Worm (Caenorhabditis elegans) whole organism, mixed stage, embryonic: ENCODE results near the gene T10F2.5.

Source experiments
- M03D4.4 ChIP-seq: sonication (generic microtip); optimal IDR thresholded peaks from 2 replicates; lab custom pipeline; 2017; ENCODE audit warnings: mild to moderate bottlenecking, missing genetic modification characterization, missing compliant biosample characterization
- bed-3 ChIP-seq: fragments of 200-800 bp; sonication (Bioruptor generic); optimal IDR thresholded peaks from 3 replicates; lab custom pipeline; 2018; ENCODE audit warnings: mild to moderate bottlenecking, missing genetic modification characterization, moderate library complexity, missing compliant biosample characterization
- blmp-1 ChIP-seq: fragments of 150-350 bp; optimal IDR thresholded peaks from 2 replicates; lab custom pipeline; 2014; ENCODE audit warnings: missing biosample characterization, missing genetic modification characterization
- ceh-39 ChIP-seq: fragments of 150-350 bp; optimal IDR thresholded peaks from 2 replicates; lab custom pipeline; 2014; ENCODE audit warnings: missing biosample characterization, missing genetic modification characterization
- ceh-83 ChIP-seq: fragments of 200-800 bp; sonication (Bioruptor generic); optimal IDR thresholded peaks from 2 replicates; lab custom pipeline; 2018; ENCODE audit warnings: mild to moderate bottlenecking, missing genetic modification characterization, missing compliant biosample characterization
- ces-1 ChIP-seq: fragments of 150-350 bp; optimal IDR thresholded peaks from 2 replicates; lab custom pipeline; 2014; ENCODE audit warnings: missing biosample characterization, missing genetic modification reagents, missing genetic modification characterization
- cnd-1 ChIP-seq: fragments of 200-800 bp; sonication (Bioruptor generic); optimal IDR thresholded peaks from 2 replicates; lab custom pipeline; 2018; ENCODE audit warnings: mild to moderate bottlenecking, missing genetic modification characterization, missing compliant biosample characterization
- drap-1 ChIP-seq: fragments of 200-800 bp; sonication (Bioruptor generic); optimal IDR thresholded peaks from 3 replicates; lab custom pipeline; 2018; ENCODE audit warnings: mild to moderate bottlenecking, missing genetic modification characterization, missing compliant biosample characterization
- elt-1 ChIP-seq: sonication (generic microtip); optimal IDR thresholded peaks from 2 replicates; lab custom pipeline; 2017; ENCODE audit warnings: missing genetic modification characterization, mild to moderate bottlenecking, missing compliant biosample characterization, antibody characterized with exemption, moderate library complexity, borderline replicate concordance; ENCODE audit not compliant: insufficient read depth
- elt-3 ChIP-seq: fragments of 150-350 bp; optimal IDR thresholded peaks from 2 replicates; lab custom pipeline; 2014; ENCODE audit warnings: missing biosample characterization, missing genetic modification characterization
- flh-1 ChIP-seq: fragments of 200-800 bp; sonication (Bioruptor generic); optimal IDR thresholded peaks from 2 replicates; lab custom pipeline; 2018; ENCODE audit warnings: mild to moderate bottlenecking, missing genetic modification characterization, moderate library complexity, missing compliant biosample characterization
- ham-2 ChIP-seq: fragments of 200-800 bp; sonication (Bioruptor generic); optimal IDR thresholded peaks from 2 replicates; lab custom pipeline; 2018; ENCODE audit warnings: mild to moderate bottlenecking, missing genetic modification characterization, missing compliant biosample characterization
- hlh-1 ChIP-seq: fragments of 150-350 bp; optimal IDR thresholded peaks from 2 replicates; lab custom pipeline; 2014; ENCODE audit warnings: missing biosample characterization, missing genetic modification reagents, missing genetic modification characterization
- lin-13 ChIP-seq: fragments of 150-350 bp; optimal IDR thresholded peaks from 2 replicates; lab custom pipeline; 2014; ENCODE audit warnings: missing biosample characterization, missing genetic modification characterization
- lin-32 ChIP-seq: fragments of 200-800 bp; sonication (Bioruptor generic); optimal IDR thresholded peaks from 2 replicates; lab custom pipeline; 2018; ENCODE audit warnings: mild to moderate bottlenecking, missing genetic modification characterization, missing compliant biosample characterization
- lsy-2 ChIP-seq: fragments of 150-350 bp; optimal IDR thresholded peaks from 2 replicates; lab custom pipeline; 2014; ENCODE audit warnings: missing biosample characterization, missing genetic modification characterization
- mab-5 ChIP-seq: fragments of 150-350 bp; optimal IDR thresholded peaks from 2 replicates; lab custom pipeline; 2014; ENCODE audit warnings: missing biosample characterization, missing genetic modification characterization
- mep-1 ChIP-seq: fragments of 150-350 bp; optimal IDR thresholded peaks from 2 replicates; lab custom pipeline; 2017; ENCODE audit warnings: missing biosample characterization, missing genetic modification reagents, missing genetic modification characterization, inconsistent platforms
- mls-2 ChIP-seq: sonication (generic microtip); optimal IDR thresholded peaks from 2 replicates; lab custom pipeline; 2016; ENCODE audit warnings: mild to moderate bottlenecking, missing genetic modification characterization, moderate library complexity, missing compliant biosample characterization
- nhr-12 ChIP-seq: fragments of 150-350 bp; optimal IDR thresholded peaks from 2 replicates; lab custom pipeline; 2014; ENCODE audit warnings: missing biosample characterization, missing genetic modification characterization
- nhr-2 ChIP-seq: fragments of 150-350 bp; optimal IDR thresholded peaks from 2 replicates; lab custom pipeline; 2014; ENCODE audit warnings: missing biosample characterization, missing genetic modification characterization
- nhr-237 ChIP-seq: fragments of 150-350 bp; optimal IDR thresholded peaks from 2 replicates; lab custom pipeline; 2014; ENCODE audit warnings: missing biosample characterization, missing genetic modification characterization
- nhr-28 ChIP-seq: fragments of 150-350 bp; optimal IDR thresholded peaks from 2 replicates; lab custom pipeline; 2014; ENCODE audit warnings: missing biosample characterization, missing genetic modification characterization
- nhr-76 ChIP-seq: sonication (generic microtip); optimal IDR thresholded peaks from 2 replicates; lab custom pipeline; 2017; ENCODE audit warnings: missing biosample characterization, missing genetic modification characterization
- sem-2 ChIP-seq: fragments of 200-800 bp; sonication (Bioruptor generic); optimal IDR thresholded peaks from 2 replicates; lab custom pipeline; 2018; ENCODE audit warnings: mild to moderate bottlenecking, missing genetic modification characterization, missing compliant biosample characterization
- snpc-4 ChIP-seq: fragments of 150-350 bp; optimal IDR thresholded peaks from 2 replicates; lab custom pipeline; 2014; ENCODE audit warnings: missing biosample characterization, missing genetic modification characterization
- sptf-1 ChIP-seq: sonication (generic microtip); optimal IDR thresholded peaks from 2 replicates; lab custom pipeline; 2017; ENCODE audit warnings: mild to moderate bottlenecking, missing genetic modification characterization, moderate library complexity, missing compliant biosample characterization
- unc-120 ChIP-seq: sonication (generic microtip); optimal IDR thresholded peaks from 2 replicates; lab custom pipeline; 2017; ENCODE audit warnings: missing genetic modification characterization, missing compliant biosample characterization; ENCODE audit not compliant: poor library complexity, severe bottlenecking
- unc-39 ChIP-seq: fragments of 150-350 bp; optimal IDR thresholded peaks from 2 replicates; lab custom pipeline; 2014; ENCODE audit warnings: missing biosample characterization, missing genetic modification characterization
- unc-62 ChIP-seq: fragments of 150-350 bp; optimal IDR thresholded peaks from 2 replicates; lab custom pipeline; 2014; ENCODE audit warnings: missing biosample characterization, missing genetic modification reagents, missing genetic modification characterization
- zip-8 ChIP-seq: fragments of 150-350 bp; optimal IDR thresholded peaks from 2 replicates; lab custom pipeline; 2014; ENCODE audit warnings: missing biosample characterization, missing genetic modification characterization
- ztf-11 ChIP-seq: fragments of 150-350 bp; optimal IDR thresholded peaks from 2 replicates; lab custom pipeline; 2014; ENCODE audit warnings: missing biosample characterization, missing genetic modification characterization

T10F2.5 gene

ce11 chrIII:5124385-5124784, 35.0 kb downstream of the T10F2.5 start:
- no peak for TF ChIP-seq cnd-1 (tag; lab: Kevin White, UChicago)
- TF ChIP-seq ces-1 (GFP tag; lab: Kevin White, UChicago), result no peak
- no peak for TF ChIP-seq flh-1
- TF ChIP-seq elt-3 (tag; lab: Kevin White, UChicago), result no peak
- TF ChIP-seq nhr-76, result no peak
- TF ChIP-seq unc-120 (tag; lab: Kevin White, UChicago), result no peak
- no peak for TF ChIP-seq nhr-237
- no peak for TF ChIP-seq zip-8
- TF ChIP-seq nhr-2 (tag; lab: Kevin White, UChicago), result peak; percentile 33
- no peak for TF ChIP-seq bed-3 (GFP tag; lab: Kevin White, UChicago)
- peak; percentile 68 for TF ChIP-seq elt-1
- no peak for TF ChIP-seq ztf-11 (tag; lab: Kevin White, UChicago)
- TF ChIP-seq blmp-1 (tag; lab: Kevin White, UChicago), result no peak
- TF ChIP-seq ceh-39 (tag; lab: Kevin White, UChicago), result no peak
- TF ChIP-seq mls-2 (tag; lab: Kevin White, UChicago), result no peak
- TF ChIP-seq unc-62 (GFP tag; lab: Kevin White, UChicago), result peak; percentile 42
- TF ChIP-seq sem-2 (GFP tag; lab: Kevin White, UChicago), result no peak
- TF ChIP-seq, all 35 proteins: peak for 3

- TF ChIP-seq lin-32 (GFP tag; lab: Kevin White, UChicago) (peak; percentile 84), mep-1 (tag; lab: Kevin White, UChicago) (no peak), nhr-2 (tag; lab: Kevin White, UChicago) (peak; percentile 24)
- TF ChIP-seq, all 35 proteins: peak for 2
Observed at ce11 chrIII:5120593-5120992, 38.8 kb downstream of the T10F2.5 start.

ce11 chrIII:5119063-5119462, 40.3 kb downstream of the T10F2.5 start:
- TF ChIP-seq nhr-28, result no peak
- no peak for TF ChIP-seq flh-1
- no peak for TF ChIP-seq M03D4.4 (tag; lab: Kevin White, UChicago)
- no peak for TF ChIP-seq ceh-39 (tag; lab: Kevin White, UChicago)
- TF ChIP-seq ztf-11 (tag; lab: Kevin White, UChicago), result no peak
- no peak for TF ChIP-seq blmp-1 (tag; lab: Kevin White, UChicago)
- TF ChIP-seq zip-8, result no peak
- TF ChIP-seq drap-1 (GFP tag; lab: Kevin White, UChicago), result no peak
- no peak for TF ChIP-seq unc-39 (tag; lab: Kevin White, UChicago)
- TF ChIP-seq nhr-76, result no peak
- no peak for TF ChIP-seq lin-13 (tag; lab: Kevin White, UChicago)
- TF ChIP-seq nhr-12 (tag; lab: Kevin White, UChicago), result no peak
- no peak for TF ChIP-seq snpc-4 (tag; lab: Kevin White, UChicago)
- TF ChIP-seq ham-2 (GFP tag; lab: Kevin White, UChicago), result no peak
- no peak for TF ChIP-seq lin-32 (GFP tag; lab: Kevin White, UChicago)
- no peak for TF ChIP-seq mab-5 (tag; lab: Kevin White, UChicago)
- no peak for TF ChIP-seq ceh-83 (GFP tag; lab: Kevin White, UChicago)
- TF ChIP-seq, all 35 proteins: peak for 0

ce11 chrIII:5112998-5113397, 46.4 kb downstream of the T10F2.5 start:
- TF ChIP-seq mep-1 (tag; lab: Kevin White, UChicago) (no peak), ces-1 (GFP tag; lab: Kevin White, UChicago) (no peak), lin-32 (GFP tag; lab: Kevin White, UChicago) (no peak), elt-1 (no peak), unc-120 (tag; lab: Kevin White, UChicago) (no peak)

- TF ChIP-seq mep-1 (tag; lab: Kevin White, UChicago) (no peak), mls-2 (tag; lab: Kevin White, UChicago) (no peak), unc-62 (GFP tag; lab: Kevin White, UChicago) (no peak), ztf-11 (tag; lab: Kevin White, UChicago) (no peak), lin-32 (GFP tag; lab: Kevin White, UChicago) (no peak), unc-120 (tag; lab: Kevin White, UChicago) (no peak), zip-8 (no peak), sem-2 (GFP tag; lab: Kevin White, UChicago) (no peak), nhr-237 (no peak), drap-1 (GFP tag; lab: Kevin White, UChicago) (no peak), lsy-2 (no peak), hlh-1 (tag; lab: Kevin White, UChicago) (no peak), blmp-1 (tag; lab: Kevin White, UChicago) (no peak), ceh-39 (tag; lab: Kevin White, UChicago) (no peak), flh-1 (no peak), ham-2 (GFP tag; lab: Kevin White, UChicago) (no peak), sptf-1 (tag; lab: Kevin White, UChicago) (no peak), nhr-76 (no peak)
Observed at ce11 chrIII:5112399-5112798, 47.0 kb downstream of the T10F2.5 start.
